Worm (Caenorhabditis elegans) whole organism, midembryonic: ENCODE data around the gene lido-5.
"Not testable (repeated sequence)": the region's sequence is repeated elsewhere in the genome, so short reads cannot be mapped to it uniquely, and the experiment has no call there.

ENCODE experiments used
- T22C8.4 ChIP-seq: fragments of 200-800 bp; sonication (Bioruptor generic); IDR thresholded peaks from 2 replicates; pipeline ENCODE4 v1.3.6; 2022; ENCODE audit warnings: missing genetic modification characterization, missing compliant biosample characterization
- cog-1 ChIP-seq: sonication (generic microtip); optimal IDR thresholded peaks from 2 replicates; lab custom pipeline; 2016; ENCODE audit warnings: missing genetic modification characterization, missing compliant biosample characterization
- flt-1 ChIP-seq: fragments of 200-800 bp; sonication (Bioruptor generic); IDR thresholded peaks from 2 replicates; pipeline ENCODE4 v1.3.6; 2022; ENCODE audit warnings: missing genetic modification characterization, missing compliant biosample characterization
- klf-2 ChIP-seq: fragments of 200-800 bp; sonication (Bioruptor generic); conservative IDR thresholded peaks from 2 replicates; pipeline ENCODE4 v1.3.6; 2022; ENCODE audit warnings: missing genetic modification reagents, missing genetic modification characterization, missing compliant biosample characterization
- med-1 ChIP-seq: sonication (generic microtip); optimal IDR thresholded peaks from 2 replicates; lab custom pipeline; 2017; ENCODE audit warnings: missing genetic modification characterization, mild to moderate bottlenecking, missing compliant biosample characterization, antibody characterized with exemption, missing genetic modification reagents; ENCODE audit not compliant: insufficient read depth
- ref-1 ChIP-seq: fragments of 200-800 bp; sonication (Bioruptor generic); conservative IDR thresholded peaks from 2 replicates; pipeline ENCODE4 v1.3.6; 2022; ENCODE audit warnings: missing genetic modification reagents, missing genetic modification characterization, missing compliant biosample characterization
- tab-1 ChIP-seq: fragments of 200-800 bp; sonication (Bioruptor generic); IDR thresholded peaks from 2 replicates; pipeline ENCODE4 v1.3.6; 2022; ENCODE audit warnings: missing genetic modification characterization, missing compliant biosample characterization
- ztf-23 ChIP-seq: fragments of 200-800 bp; sonication (Bioruptor generic); IDR thresholded peaks from 2 replicates; pipeline ENCODE4 v1.3.6; 2022; ENCODE audit warnings: missing genetic modification reagents, missing genetic modification characterization, missing compliant biosample characterization
- ztf-29 ChIP-seq: fragments of 200-800 bp; sonication (Bioruptor generic); IDR thresholded peaks from 2 replicates; pipeline ENCODE4 v1.3.6; 2022; ENCODE audit warnings: missing genetic modification reagents, missing genetic modification characterization, missing compliant biosample characterization

lido-5 gene

ce11 chrX:17135704-17136103, 25.2 kb upstream of the lido-5 start:
- no peak for TF ChIP-seq ztf-29 (GFP tag; lab: Robert Waterston, UW)

ce11 chrX:17134427-17134826, 24.0 kb upstream of the lido-5 start, which contains the start of gene K09E3.7:
Gene K09E3.7 (minus strand): TSS chrX:17134527.
- TF ChIP-seq klf-2 (GFP tag; lab: Robert Waterston, UW) (no peak), ztf-23 (GFP tag; lab: Robert Waterston, UW) (no peak), flt-1 (GFP tag; lab: Robert Waterston, UW) (no peak), T22C8.4 (GFP tag; lab: Robert Waterston, UW) (no peak), cog-1 (tag; lab: Kevin White, UChicago) (no peak), ref-1 (no peak)

ce11 chrX:17117359-17117758, 6.9 kb upstream of the lido-5 start, which contains the start of gene K09E3.2:
Gene K09E3.2 (plus strand): TSS chrX:17117659.
- not testable (repeated sequence) for TF ChIP-seq klf-2 (GFP tag; lab: Robert Waterston, UW); cog-1 (tag; lab: Kevin White, UChicago); T22C8.4 (GFP tag; lab: Robert Waterston, UW)

- TF ChIP-seq cog-1 (tag; lab: Kevin White, UChicago) = no peak
- TF ChIP-seq klf-2 (GFP tag; lab: Robert Waterston, UW) = no peak
- no peak for TF ChIP-seq ztf-29 (GFP tag; lab: Robert Waterston, UW)
- TF ChIP-seq ztf-23 (GFP tag; lab: Robert Waterston, UW) = no peak
- no peak for TF ChIP-seq tab-1
- no peak for TF ChIP-seq med-1 (GFP tag; lab: Kevin White, UChicago)
- TF ChIP-seq ref-1 = no peak
- no peak for TF ChIP-seq flt-1 (GFP tag; lab: Robert Waterston, UW)
- TF ChIP-seq T22C8.4 (GFP tag; lab: Robert Waterston, UW) = no peak
Measured at ce11 chrX:17115089-17115488, 4.6 kb upstream of the lido-5 start, which contains the start of gene lido-6. Gene lido-6 (minus strand): TSS chrX:17115189.

- TF ChIP-seq flt-1 (GFP tag; lab: Robert Waterston, UW) (no peak), cog-1 (tag; lab: Kevin White, UChicago) (no peak), klf-2 (GFP tag; lab: Robert Waterston, UW) (no peak), ztf-29 (GFP tag; lab: Robert Waterston, UW) (no peak), tab-1 (no peak), med-1 (GFP tag; lab: Kevin White, UChicago) (no peak), ref-1 (no peak), T22C8.4 (GFP tag; lab: Robert Waterston, UW) (no peak), ztf-23 (GFP tag; lab: Robert Waterston, UW) (no peak)
Measured at ce11 chrX:17107670-17108069, 2.8 kb downstream of the lido-5 start, which contains the start of gene lido-4. Gene lido-4 (minus strand): TSS chrX:17107770.

ce11 chrX:17100656-17101055, 9.8 kb downstream of the lido-5 start, which contains the start of gene lido-2:
Gene lido-2 (minus strand): TSS chrX:17100756.
- TF ChIP-seq klf-2 (GFP tag; lab: Robert Waterston, UW) = no peak
- no peak for TF ChIP-seq med-1 (GFP tag; lab: Kevin White, UChicago)
- no peak for TF ChIP-seq ztf-23 (GFP tag; lab: Robert Waterston, UW)
- TF ChIP-seq T22C8.4 (GFP tag; lab: Robert Waterston, UW) = no peak
- TF ChIP-seq ref-1 = no peak
- TF ChIP-seq tab-1 = no peak
- TF ChIP-seq flt-1 (GFP tag; lab: Robert Waterston, UW) = no peak
- TF ChIP-seq ztf-29 (GFP tag; lab: Robert Waterston, UW) = no peak
- TF ChIP-seq cog-1 (tag; lab: Kevin White, UChicago) = no peak

- no peak for TF ChIP-seq klf-2 (GFP tag; lab: Robert Waterston, UW)
Measured at ce11 chrX:17096508-17097234, 13.8 kb downstream of the lido-5 start, which contains the start of gene lido-1. Gene lido-1 (minus strand): TSS chrX:17096558.

- no peak for TF ChIP-seq T22C8.4 (GFP tag; lab: Robert Waterston, UW)
- TF ChIP-seq ztf-23 (GFP tag; lab: Robert Waterston, UW) = no peak
- no peak for TF ChIP-seq cog-1 (tag; lab: Kevin White, UChicago)
- TF ChIP-seq flt-1 (GFP tag; lab: Robert Waterston, UW) = no peak
- TF ChIP-seq ztf-29 (GFP tag; lab: Robert Waterston, UW) = no peak
- TF ChIP-seq ref-1 = no peak
- TF ChIP-seq klf-2 (GFP tag; lab: Robert Waterston, UW) = no peak
- TF ChIP-seq tab-1 = no peak
- TF ChIP-seq med-1 (GFP tag; lab: Kevin White, UChicago) = no peak
Measured at ce11 chrX:17093199-17093598, 17.3 kb downstream of the lido-5 start, which contains the start of gene C08A9.3. Gene C08A9.3 (minus strand): TSS chrX:17093299.

ce11 chrX:17092416-17092815, 18.0 kb downstream of the lido-5 start, which contains the start of gene sod-3:
Gene sod-3 (plus strand): TSS chrX:17092753.
- TF ChIP-seq ztf-29 (GFP tag; lab: Robert Waterston, UW) = no peak
- no peak for TF ChIP-seq ref-1
- TF ChIP-seq T22C8.4 (GFP tag; lab: Robert Waterston, UW) = no peak
- TF ChIP-seq cog-1 (tag; lab: Kevin White, UChicago) = no peak
- TF ChIP-seq ztf-23 (GFP tag; lab: Robert Waterston, UW) = no peak
- no peak for TF ChIP-seq klf-2 (GFP tag; lab: Robert Waterston, UW)
- TF ChIP-seq tab-1 = no peak
- TF ChIP-seq med-1 (GFP tag; lab: Kevin White, UChicago) = no peak
- no peak for TF ChIP-seq flt-1 (GFP tag; lab: Robert Waterston, UW)
